Worm (Caenorhabditis elegans): ENCODE results near the gene F07C3.9.

DNA sequence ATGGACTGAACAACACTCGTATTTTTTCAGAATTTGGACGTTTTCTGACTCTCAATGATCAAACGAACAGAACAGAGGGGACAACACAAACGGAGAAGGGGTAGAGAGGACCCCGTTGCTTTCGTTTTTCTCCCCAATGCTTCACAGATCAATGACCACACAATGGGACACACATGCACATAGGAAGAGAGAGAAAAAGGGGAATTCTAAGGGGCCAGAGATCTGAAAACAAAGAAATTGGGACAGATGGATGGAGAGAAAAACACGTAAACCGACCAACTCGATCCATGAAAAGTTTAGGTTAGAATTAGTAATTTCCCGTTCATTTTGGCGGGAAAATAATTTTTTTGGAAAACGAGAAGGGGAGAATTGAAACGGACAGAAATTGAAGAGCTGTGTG lies 16.0 kb upstream of the F07C3.9 start:
- TF ChIP-seq unc-98 (GFP tag; IDR thresholded peaks at IDR 0.05) (no peak), snpc-4 (tag; optimal IDR thresholded peaks at IDR 0.05) (no peak), fkh-10 (GFP tag; optimal IDR thresholded peaks at IDR 0.05) (no peak), dpl-1 (GFP tag; optimal IDR thresholded peaks at IDR 0.05) (no peak)
